ENCODE assay signal across 1 worm cellular context in the genomic region with DNA sequence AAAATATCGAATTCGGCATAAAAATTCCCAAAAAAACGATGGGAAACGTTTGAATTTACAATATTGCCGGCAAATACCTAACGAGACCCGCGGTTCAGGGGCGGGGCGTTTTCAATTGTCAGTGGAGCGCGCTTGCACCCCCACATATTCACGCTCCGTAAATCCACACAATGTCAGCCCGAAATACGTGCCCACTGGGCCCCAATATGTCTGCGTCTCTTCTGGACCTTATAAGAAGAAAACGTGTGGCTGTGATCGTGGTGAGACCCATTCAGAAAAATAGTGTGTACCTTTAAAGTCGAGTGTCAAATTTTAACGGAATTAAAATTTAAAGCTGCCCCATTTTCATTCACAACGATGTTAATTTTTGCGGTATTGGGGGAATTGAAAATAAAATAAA.
A peak's percentile ranks its signal among the peaks of the same experiment; 100 is the strongest.
TF ChIP-seq lines count a peak whose summit lies in the region.

No protein-coding gene starts in this region.

TF ChIP-seq in whole organism, young adult, 124 proteins besides CTCF, POLR2A, EP300 and RAD21 (continued from another document):
- TF ChIP-seq repo-1 (tag; optimal IDR thresholded peaks at IDR 0.05; lab: Kevin White, UChicago) (no peak), ceh-91 (GFP tag; IDR thresholded peaks at IDR 0.05; lab: Robert Waterston, UW) (peak; percentile 79), B0261.1 (tag; optimal IDR thresholded peaks at IDR 0.05; lab: Kevin White, UChicago) (no peak), ceh-100 (GFP tag; IDR thresholded peaks at IDR 0.05; lab: Robert Waterston, UW) (peak; percentile 44), rec-8 (tag; optimal IDR thresholded peaks at IDR 0.05; lab: Kevin White, UChicago) (no peak), F10E7.11 (tag; optimal IDR thresholded peaks at IDR 0.05; lab: Kevin White, UChicago) (peak; percentile 32), sptf-2 (GFP tag; optimal IDR thresholded peaks at IDR 0.05; lab: Kevin White, UChicago) (no peak), lsl-1 (GFP tag; optimal IDR thresholded peaks at IDR 0.05; lab: Kevin White, UChicago) (peak; percentile 41), rpc-1 (optimal IDR thresholded peaks at IDR 0.05; lab: Kevin White, UChicago) (no peak), rpc-1 (tag; optimal IDR thresholded peaks at IDR 0.05; lab: Kevin White, UChicago) (no peak), let-526 (GFP tag; IDR thresholded peaks at IDR 0.05; lab: Robert Waterston, UW) (no peak), Y53G8AR.9 (GFP tag; conservative IDR thresholded peaks at IDR 0.05; lab: Robert Waterston, UW) (peak; percentile 89), ceh-58 (GFP tag; IDR thresholded peaks at IDR 0.05; lab: Robert Waterston, UW) (peak; percentile 87; the same call in 1 of the 2 replicates), nhr-80 (tag; optimal IDR thresholded peaks at IDR 0.05; lab: Kevin White, UChicago) (no peak), D2030.7 (GFP tag; IDR thresholded peaks at IDR 0.05; lab: Robert Waterston, UW) (peak; percentile 75), T26A5.8 (tag; optimal IDR thresholded peaks at IDR 0.05; lab: Kevin White, UChicago) (no peak), F33H1.4 (GFP tag; IDR thresholded peaks at IDR 0.05; lab: Robert Waterston, UW) (peak; percentile 64), B0336.3 (GFP tag; IDR thresholded peaks at IDR 0.05; lab: Robert Waterston, UW) (peak; percentile 93), zim-3 (tag; optimal IDR thresholded peaks at IDR 0.05; lab: Kevin White, UChicago) (peak; percentile 44), ztf-28 (GFP tag; IDR thresholded peaks at IDR 0.05; lab: Robert Waterston, UW) (no peak), aptf-3 (GFP tag; IDR thresholded peaks at IDR 0.05; lab: Robert Waterston, UW) (peak; percentile 80; the same call in 1 of the 2 replicates), atf-7 (tag; optimal IDR thresholded peaks at IDR 0.05; lab: Kevin White, UChicago) (peak; percentile 59), nfyb-1 (GFP tag; IDR thresholded peaks at IDR 0.05; lab: Robert Waterston, UW) (peak; percentile 75), ccch-3 (GFP tag; optimal IDR thresholded peaks at IDR 0.05; lab: Kevin White, UChicago) (no peak), C06A6.2 (GFP tag; conservative IDR thresholded peaks at IDR 0.05; lab: Robert Waterston, UW) (no peak), hmg-20 (GFP tag; IDR thresholded peaks at IDR 0.05; lab: Robert Waterston, UW) (no peak), ztf-3 (GFP tag; optimal IDR thresholded peaks at IDR 0.05; lab: Kevin White, UChicago) (no peak), efl-1 (GFP tag; optimal IDR thresholded peaks at IDR 0.05; lab: Kevin White, UChicago) (peak; percentile 39), T07F8.4 (tag; optimal IDR thresholded peaks at IDR 0.05; lab: Kevin White, UChicago) (no peak), cebp-2 (GFP tag; IDR thresholded peaks at IDR 0.05; lab: Robert Waterston, UW) (peak; percentile 79; the same call in 1 of the 2 replicates), madf-8 (GFP tag; conservative IDR thresholded peaks at IDR 0.05; lab: Robert Waterston, UW) (peak; percentile 19; the same call in 1 of the 2 replicates), cebp-1 (GFP tag; IDR thresholded peaks at IDR 0.05; lab: Robert Waterston, UW) (no peak), cebp-1 (tag; optimal IDR thresholded peaks at IDR 0.05; lab: Kevin White, UChicago) (no peak), hrde-1 (tag; optimal IDR thresholded peaks at IDR 0.05; lab: Kevin White, UChicago; ENCODE audit: borderline replicate concordance) (peak; percentile 93), madf-6 (GFP tag; IDR thresholded peaks at IDR 0.05; lab: Robert Waterston, UW) (peak; percentile 82), tbp1 (GFP tag; optimal IDR thresholded peaks at IDR 0.05; lab: Kevin White, UChicago) (peak; percentile 49), pbrm-1 (GFP tag; IDR thresholded peaks at IDR 0.05; lab: Robert Waterston, UW) (peak; percentile 65), xnd-1 (tag; optimal IDR thresholded peaks at IDR 0.05; lab: Kevin White, UChicago) (peak; percentile 50), dpff-1 (tag; optimal IDR thresholded peaks at IDR 0.05; lab: Kevin White, UChicago) (peak; percentile 16), snpc-4 (GFP tag; optimal IDR thresholded peaks at IDR 0.05; lab: Kevin White, UChicago) (no peak), snpc-4 (tag; optimal IDR thresholded peaks at IDR 0.05; lab: Kevin White, UChicago) (peak in 2 of 4 experiments; percentile 8 to 39), sdz-38 (tag; optimal IDR thresholded peaks at IDR 0.05; lab: Kevin White, UChicago) (no peak), ztf-26 (tag; optimal IDR thresholded peaks at IDR 0.05; lab: Kevin White, UChicago) (no peak), him-1 (tag; optimal IDR thresholded peaks at IDR 0.05; lab: Kevin White, UChicago) (peak; percentile 48), Y56A3A.18 (GFP tag; IDR thresholded peaks at IDR 0.05; lab: Robert Waterston, UW) (no peak), rcor-1 (GFP tag; IDR thresholded peaks at IDR 0.05; lab: Robert Waterston, UW) (0 out of 2 replicates have a peak, but pooled peaks have one; percentile 32), C17E4.6 (GFP tag; IDR thresholded peaks at IDR 0.05; lab: Robert Waterston, UW) (peak; percentile 83), attf-3 (GFP tag; conservative IDR thresholded peaks at IDR 0.05; lab: Robert Waterston, UW) (peak; percentile 35; the same call in 1 of the 2 replicates), hlh-26 (GFP tag; conservative IDR thresholded peaks at IDR 0.05; lab: Robert Waterston, UW) (no peak), hsf-1 (GFP tag; IDR thresholded peaks at IDR 0.05; lab: Robert Waterston, UW) (peak; percentile 87), ets-4 (GFP tag; optimal IDR thresholded peaks at IDR 0.05; lab: Kevin White, UChicago) (no peak), Y95B8A.8 (GFP tag; IDR thresholded peaks at IDR 0.05; lab: Robert Waterston, UW) (peak; percentile 65), madf-10 (tag; optimal IDR thresholded peaks at IDR 0.05; lab: Kevin White, UChicago) (no peak), F23B12.7 (tag; optimal IDR thresholded peaks at IDR 0.05; lab: Kevin White, UChicago; ENCODE audit: insufficient read depth) (no peak), hmg-1.2 (GFP tag; IDR thresholded peaks at IDR 0.05; lab: Robert Waterston, UW) (peak; percentile 56; the same call in 1 of the 2 replicates), chd-7 (tag; optimal IDR thresholded peaks at IDR 0.05; lab: Kevin White, UChicago) (peak; percentile 57), pha-4 (tag; optimal IDR thresholded peaks at IDR 0.05; lab: Kevin White, UChicago) (no peak), nhr-90 (tag; optimal IDR thresholded peaks at IDR 0.05; lab: Kevin White, UChicago) (no peak), ztf-25 (GFP tag; IDR thresholded peaks at IDR 0.05; lab: Robert Waterston, UW) (peak; percentile 77; the same call in 1 of the 2 replicates), aptf-2 (GFP tag; conservative IDR thresholded peaks at IDR 0.05; lab: Robert Waterston, UW) (0 out of 2 replicates have a peak, but pooled peaks have one; percentile 15), zfh-2 (GFP tag; conservative IDR thresholded peaks at IDR 0.05; lab: Robert Waterston, UW) (no peak), nfya-2 (GFP tag; IDR thresholded peaks at IDR 0.05; lab: Robert Waterston, UW) (peak; percentile 80; the same call in 1 of the 2 replicates), mel-28 (tag; optimal IDR thresholded peaks at IDR 0.05; lab: Kevin White, UChicago; ENCODE audit: borderline replicate concordance) (no peak), mxl-1 (tag; optimal IDR thresholded peaks at IDR 0.05; lab: Kevin White, UChicago) (no peak), nhr-120 (GFP tag; IDR thresholded peaks at IDR 0.05; lab: Robert Waterston, UW) (no peak), ztf-6 (GFP tag; IDR thresholded peaks at IDR 0.05; lab: Robert Waterston, UW) (no peak), lir-1 (GFP tag; conservative IDR thresholded peaks at IDR 0.05; lab: Robert Waterston, UW) (no peak), egl-44 (GFP tag; IDR thresholded peaks at IDR 0.05; lab: Robert Waterston, UW) (no peak; the same call in 1 of the 2 replicates), sea-2 (GFP tag; IDR thresholded peaks at IDR 0.05; lab: Robert Waterston, UW) (no peak), ekl-4 (GFP tag; IDR thresholded peaks at IDR 0.05; lab: Robert Waterston, UW) (peak; percentile 81)
